Fruit fly (Drosophila melanogaster): ENCODE measurements around the gene Lsd-2.

Lsd-2 gene

DNA sequence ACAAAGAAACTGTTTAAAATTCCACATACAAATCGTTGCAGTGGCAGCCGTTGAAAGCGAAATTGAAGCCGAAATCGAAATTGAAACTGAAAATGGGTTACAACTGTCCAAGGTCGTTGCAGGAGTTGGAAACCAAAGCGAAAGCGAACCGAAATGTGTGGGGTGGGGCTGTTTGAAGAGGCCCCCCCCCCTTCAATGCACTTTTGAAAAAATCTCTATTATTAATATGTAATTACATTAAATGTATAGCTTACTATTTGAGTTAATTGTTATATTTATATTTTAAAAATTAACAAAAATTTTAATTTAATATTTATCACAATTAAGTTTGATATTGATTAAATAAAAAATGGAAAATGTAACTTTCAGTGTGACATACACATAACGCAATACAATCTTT, 45.7 kb upstream of the Lsd-2 start:
- TF ChIP-seq HLH3B (GFP tag; IDR thresholded peaks at IDR 0.05) (peak; percentile 55; the same call in 1 of the 2 replicates), CG18262 (tag; optimal IDR thresholded peaks at IDR 0.05) (peak; percentile 64), TFAM (GFP tag; optimal IDR thresholded peaks at IDR 0.05) (no peak), wor (GFP tag; IDR thresholded peaks at IDR 0.05) (0 out of 2 replicates have a peak, but pooled peaks have one; percentile 14), CG10979 (tag; optimal IDR thresholded peaks at IDR 0.05) (peak; percentile 45), Eip74EF (GFP tag; optimal IDR thresholded peaks at IDR 0.05) (peak in 1 of 2 experiments; percentile 29), gsb-n (tag; optimal IDR thresholded peaks at IDR 0.05) (peak; percentile 54), CG32772 (GFP tag; IDR thresholded peaks at IDR 0.05) (0 out of 2 replicates have a peak, but pooled peaks have one; percentile 19), CG11504 (tag; optimal IDR thresholded peaks at IDR 0.05) (peak; percentile 73), Sox102F (GFP tag; optimal IDR thresholded peaks at IDR 0.05) (peak; percentile 64), CG8388 (GFP tag; optimal IDR thresholded peaks at IDR 0.05) (peak; percentile 30), Blimp-1 (GFP tag; optimal IDR thresholded peaks at IDR 0.05) (peak; percentile 99), oc (tag; optimal IDR thresholded peaks at IDR 0.05) (peak; percentile 47), row (GFP tag; IDR thresholded peaks at IDR 0.05) (peak; percentile 41; the same call in 2 of the 3 replicates), CG2678 (tag; optimal IDR thresholded peaks at IDR 0.05) (peak; percentile 61), Hr78 (GFP tag; optimal IDR thresholded peaks at IDR 0.05) (peak in 1 of 2 experiments; percentile 22), CG15601 (tag; optimal IDR thresholded peaks at IDR 0.05) (peak; percentile 96), tap (tag; optimal IDR thresholded peaks at IDR 0.05) (peak; percentile 35), bsh (GFP tag; optimal IDR thresholded peaks at IDR 0.05) (peak in 1 of 2 experiments; percentile 46), CG31441 (GFP tag; IDR thresholded peaks at IDR 0.05) (peak; percentile 70), ttk (GFP tag; IDR thresholded peaks at IDR 0.05) (peak; percentile 47; the same call in 1 of the 2 replicates), hkb (optimal IDR thresholded peaks at IDR 0.05) (no peak), hkb (GFP tag; IDR thresholded peaks at IDR 0.05) (peak; percentile 48; the same call in 1 of the 2 replicates), ATbp (GFP tag; optimal IDR thresholded peaks at IDR 0.05) (no peak), CG30431 (GFP tag; optimal IDR thresholded peaks at IDR 0.05) (no peak), Fer2 (tag; optimal IDR thresholded peaks at IDR 0.05) (no peak), CG17385 (GFP tag; optimal IDR thresholded peaks at IDR 0.05) (peak; percentile 7), CG12391 (tag; optimal IDR thresholded peaks at IDR 0.05) (peak; percentile 42), dysf (GFP tag; IDR thresholded peaks at IDR 0.05) (0 out of 3 replicates have a peak, but pooled peaks have one; percentile 27), CG7839 (tag; optimal IDR thresholded peaks at IDR 0.05) (peak; percentile 46), Asciz (GFP tag; optimal IDR thresholded peaks at IDR 0.05) (peak; percentile 28), nmo (GFP tag; optimal IDR thresholded peaks at IDR 0.05) (peak; percentile 33), Atf3 (GFP tag; optimal IDR thresholded peaks at IDR 0.05) (no peak), fd102C (GFP tag; optimal IDR thresholded peaks at IDR 0.05) (no peak), vvl (GFP tag; IDR thresholded peaks at IDR 0.05) (peak; percentile 40; the same call in 1 of the 2 replicates), D19A (tag; optimal IDR thresholded peaks at IDR 0.05) (peak; percentile 41), CG13424 (tag; optimal IDR thresholded peaks at IDR 0.05) (peak; percentile 62), CG17361 (GFP tag; IDR thresholded peaks at IDR 0.05) (peak; percentile 63; the same call in 2 of the 3 replicates), CG17359 (tag; optimal IDR thresholded peaks at IDR 0.05) (peak; percentile 50), CG14050 (GFP tag; IDR thresholded peaks at IDR 0.05) (0 out of 3 replicates have a peak, but pooled peaks have one; percentile 13), Sox100B (GFP tag; optimal IDR thresholded peaks at IDR 0.05) (peak; percentile 54), tgo (GFP tag; IDR thresholded peaks at IDR 0.05) (peak; percentile 39; the same call in 1 of the 3 replicates), stc (GFP tag; IDR thresholded peaks at IDR 0.05) (peak; percentile 57), ap (GFP tag; IDR thresholded peaks at IDR 0.05) (0 out of 2 replicates have a peak, but pooled peaks have one; percentile 27), Bdp1 (GFP tag; optimal IDR thresholded peaks at IDR 0.05) (no peak), CG1792 (GFP tag; optimal IDR thresholded peaks at IDR 0.05) (no peak), caup (GFP tag; optimal IDR thresholded peaks at IDR 0.05; ENCODE audit: severe bottlenecking) (no peak), Xrp1 (GFP tag; IDR thresholded peaks at IDR 0.05) (peak; percentile 38; the same call in 1 of the 2 replicates), CG30020 (tag; optimal IDR thresholded peaks at IDR 0.05) (no peak)
